Comparison of ENCODE assay signal across 5 worm cellular contexts in genomic region chrIV:12034776-12035175, ce11.
TF ChIP-seq lines count a peak whose summit lies in the region.

No protein-coding gene starts in this region.

TF ChIP-seq in whole organism, L1 larva, 84 proteins besides CTCF, POLR2A, EP300 and RAD21:
- TF ChIP-seq xbp-1 (tag; optimal IDR thresholded peaks at IDR 0.05; lab: Kevin White, UChicago) (no peak), hlh-17 (GFP tag; optimal IDR thresholded peaks at IDR 0.05; lab: Kevin White, UChicago; ENCODE audit: borderline replicate concordance) (no peak), ztf-4 (tag; optimal IDR thresholded peaks at IDR 0.05; lab: Kevin White, UChicago) (peak; percentile 4), nhr-76 (tag; optimal IDR thresholded peaks at IDR 0.05; lab: Kevin White, UChicago) (no peak), mdl-1 (tag; optimal IDR thresholded peaks at IDR 0.05; lab: Kevin White, UChicago) (no peak), F16B12.6 (tag; optimal IDR thresholded peaks at IDR 0.05; lab: Kevin White, UChicago) (no peak), mep-1 (tag; optimal IDR thresholded peaks at IDR 0.05; lab: Kevin White, UChicago) (no peak), tlp-1 (tag; optimal IDR thresholded peaks at IDR 0.05; lab: Kevin White, UChicago) (no peak), skn-1 (tag; optimal IDR thresholded peaks at IDR 0.05; lab: Kevin White, UChicago) (peak; percentile 7), unc-30 (tag; optimal IDR thresholded peaks at IDR 0.05; lab: Kevin White, UChicago) (no peak), elt-2 (tag; optimal IDR thresholded peaks at IDR 0.05; lab: Kevin White, UChicago) (no peak), efl-3 (GFP tag; optimal IDR thresholded peaks at IDR 0.05; lab: Kevin White, UChicago) (no peak), isw-1 (GFP tag; IDR thresholded peaks at IDR 0.05; lab: Robert Waterston, UW) (no peak), pax-3 (tag; optimal IDR thresholded peaks at IDR 0.05; lab: Kevin White, UChicago) (no peak), egl-27 (tag; optimal IDR thresholded peaks at IDR 0.05; lab: Kevin White, UChicago) (no peak)

TF ChIP-seq in whole organism, L2 larva, 48 proteins besides CTCF, POLR2A, EP300 and RAD21:
- TF ChIP-seq elt-1 (tag; optimal IDR thresholded peaks at IDR 0.05; lab: Kevin White, UChicago) (no peak), ama-1 (optimal IDR thresholded peaks at IDR 0.05; lab: Kevin White, UChicago) (peak; percentile 26), nhr-129 (tag; optimal IDR thresholded peaks at IDR 0.05; lab: Kevin White, UChicago) (peak; percentile 13)

TF ChIP-seq in whole organism, L3 larva, 47 proteins besides CTCF, POLR2A, EP300 and RAD21:
- TF ChIP-seq ama-1 (optimal IDR thresholded peaks at IDR 0.05; lab: Kevin White, UChicago) (peak; percentile 9), nhr-25 (tag; optimal IDR thresholded peaks at IDR 0.05; lab: Kevin White, UChicago) (peak; percentile 29), eor-1 (tag; optimal IDR thresholded peaks at IDR 0.05; lab: Kevin White, UChicago) (no peak)

TF ChIP-seq in whole organism, L4 larva, 104 proteins besides CTCF, POLR2A, EP300 and RAD21:
- TF ChIP-seq egl-43 (GFP tag; IDR thresholded peaks at IDR 0.05; lab: Robert Waterston, UW) (peak; percentile 34; the same call in 1 of the 2 replicates), F37D6.2 (tag; optimal IDR thresholded peaks at IDR 0.05; lab: Kevin White, UChicago) (no peak), aha-1 (tag; lab: Kevin White, UChicago) (peak; percentile 62), set-16 (GFP tag; IDR thresholded peaks at IDR 0.05; lab: Robert Waterston, UW) (peak; percentile 15)

TF ChIP-seq in whole organism, young adult, 124 proteins besides CTCF, POLR2A, EP300 and RAD21:
- TF ChIP-seq C06A6.2 (GFP tag; conservative IDR thresholded peaks at IDR 0.05; lab: Robert Waterston, UW) (no peak), zfh-2 (GFP tag; conservative IDR thresholded peaks at IDR 0.05; lab: Robert Waterston, UW) (0 out of 2 replicates have a peak, but pooled peaks have one; percentile 12), ama-1 (optimal IDR thresholded peaks at IDR 0.05; lab: Kevin White, UChicago) (peak; percentile 59), ama-1 (GFP tag; optimal IDR thresholded peaks at IDR 0.05; lab: Kevin White, UChicago) (no peak), lag-1 (GFP tag; IDR thresholded peaks at IDR 0.05; lab: Robert Waterston, UW) (no peak), egl-44 (GFP tag; IDR thresholded peaks at IDR 0.05; lab: Robert Waterston, UW) (no peak), Y95B8A.8 (GFP tag; IDR thresholded peaks at IDR 0.05; lab: Robert Waterston, UW) (no peak), cebp-2 (GFP tag; IDR thresholded peaks at IDR 0.05; lab: Robert Waterston, UW) (peak; percentile 19; the same call in 1 of the 2 replicates), ekl-4 (GFP tag; IDR thresholded peaks at IDR 0.05; lab: Robert Waterston, UW) (0 out of 2 replicates have a peak, but pooled peaks have one; percentile 12), attf-6 (GFP tag; IDR thresholded peaks at IDR 0.05; lab: Robert Waterston, UW) (0 out of 2 replicates have a peak, but pooled peaks have one; percentile 35)
